Worm (Caenorhabditis elegans): ENCODE results near the gene F58B4.6.

The F58B4.6 gene

ce11 chrV:10889036-10889435 lies 35.8 kb upstream of the F58B4.6 start, which contains the start of gene F32D8.11:
Gene F32D8.11 (minus strand): TSS chrV:10889136.
- TF ChIP-seq drap-1 (GFP tag; optimal IDR thresholded peaks at IDR 0.05): no peak
- TF ChIP-seq elt-3 (tag; optimal IDR thresholded peaks at IDR 0.05): no peak
- no peak for TF ChIP-seq nhr-28 (tag; optimal IDR thresholded peaks at IDR 0.05)
- no peak for TF ChIP-seq flh-1 (GFP tag; optimal IDR thresholded peaks at IDR 0.05)
- TF ChIP-seq ztf-11 (tag; optimal IDR thresholded peaks at IDR 0.05): no peak
- no peak for TF ChIP-seq M03D4.4 (tag; optimal IDR thresholded peaks at IDR 0.05)

ce11 chrV:10889774-10890173 lies 35.1 kb upstream of the F58B4.6 start:
- TF ChIP-seq unc-39 (tag; optimal IDR thresholded peaks at IDR 0.05) (no peak), pha-4 (tag; optimal IDR thresholded peaks at IDR 0.05) (no peak), ceh-83 (GFP tag; optimal IDR thresholded peaks at IDR 0.05) (no peak), nhr-76 (tag; optimal IDR thresholded peaks at IDR 0.05) (no peak), ham-2 (GFP tag; optimal IDR thresholded peaks at IDR 0.05) (no peak)

- TF ChIP-seq drap-1 (GFP tag; optimal IDR thresholded peaks at IDR 0.05) (no peak), mep-1 (tag; optimal IDR thresholded peaks at IDR 0.05) (no peak), lin-13 (tag; optimal IDR thresholded peaks at IDR 0.05) (no peak), nhr-28 (tag; optimal IDR thresholded peaks at IDR 0.05) (no peak), nhr-76 (tag; optimal IDR thresholded peaks at IDR 0.05) (no peak), ces-1 (GFP tag; optimal IDR thresholded peaks at IDR 0.05) (no peak)
Measured at ce11 chrV:10890980-10891379, 33.9 kb upstream of the F58B4.6 start, which contains the start of gene F32D8.12. Gene F32D8.12 (minus strand): TSS chrV:10891027.

DNA sequence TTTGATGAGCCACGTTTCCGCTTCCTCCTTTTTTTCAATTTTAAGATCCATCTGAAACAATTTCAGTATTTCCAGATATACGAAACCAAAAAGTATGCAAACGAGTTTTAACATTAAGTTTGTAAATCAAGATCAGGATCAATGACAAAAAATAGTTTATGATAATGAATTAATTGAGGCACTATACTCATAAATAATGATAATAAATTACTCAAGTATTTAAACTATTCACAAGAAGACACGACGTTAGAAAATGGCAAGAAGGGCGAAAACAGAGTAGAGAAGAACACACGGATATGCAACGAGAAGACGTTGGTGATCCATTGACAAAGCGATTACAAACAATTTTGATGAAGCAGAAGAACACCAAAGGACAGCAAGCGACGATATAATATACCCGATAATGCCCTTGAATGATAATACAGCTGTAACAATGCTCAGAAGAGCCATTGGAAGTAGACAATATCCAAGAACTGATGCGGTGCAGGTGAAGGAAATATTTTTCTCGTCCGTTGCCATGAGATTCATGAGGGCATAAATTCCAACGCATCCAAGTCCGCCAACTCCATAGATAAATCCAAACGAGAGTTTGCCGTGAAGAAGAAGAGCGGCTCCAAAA lies 31.2 kb upstream of the F58B4.6 start, which contains the start of gene F32D8.4:
TSS of gene F32D8.4 (minus strand) at position 51 of the 619 bp plus-strand sequence.
- TF ChIP-seq ceh-83 (GFP tag; optimal IDR thresholded peaks at IDR 0.05) (no peak), tbx-8 (GFP tag; optimal IDR thresholded peaks at IDR 0.05) (no peak), ztf-11 (tag; optimal IDR thresholded peaks at IDR 0.05) (no peak), blmp-1 (tag; optimal IDR thresholded peaks at IDR 0.05) (no peak), elt-1 (tag; optimal IDR thresholded peaks at IDR 0.05; ENCODE audit: borderline replicate concordance, insufficient read depth) (no peak), nhr-12 (tag; optimal IDR thresholded peaks at IDR 0.05) (no peak)

- TF ChIP-seq elt-1 (tag; optimal IDR thresholded peaks at IDR 0.05; ENCODE audit: borderline replicate concordance, insufficient read depth) (peak; percentile 37), mep-1 (tag; optimal IDR thresholded peaks at IDR 0.05) (peak; percentile 60), unc-62 (GFP tag; optimal IDR thresholded peaks at IDR 0.05) (peak; percentile 47), flh-1 (GFP tag; optimal IDR thresholded peaks at IDR 0.05) (no peak), ces-1 (GFP tag; optimal IDR thresholded peaks at IDR 0.05) (peak; percentile 65), unc-39 (tag; optimal IDR thresholded peaks at IDR 0.05) (no peak), sptf-1 (tag; optimal IDR thresholded peaks at IDR 0.05) (peak; percentile 47), tbx-8 (GFP tag; optimal IDR thresholded peaks at IDR 0.05) (no peak), nhr-237 (tag; optimal IDR thresholded peaks at IDR 0.05) (peak; percentile 69), lsy-2 (tag; optimal IDR thresholded peaks at IDR 0.05) (peak; percentile 53), ceh-39 (tag; optimal IDR thresholded peaks at IDR 0.05) (peak; percentile 2), lin-13 (tag; optimal IDR thresholded peaks at IDR 0.05) (peak; percentile 19), zip-8 (tag; optimal IDR thresholded peaks at IDR 0.05) (no peak), cnd-1 (tag; optimal IDR thresholded peaks at IDR 0.05) (peak; percentile 7), pha-4 (tag; optimal IDR thresholded peaks at IDR 0.05) (peak; percentile 76), ceh-43 (GFP tag; optimal IDR thresholded peaks at IDR 0.05) (no peak)
Measured at ce11 chrV:10894601-10895000, 30.2 kb upstream of the F58B4.6 start, which contains the start of the genes F32D8.14 and F32D8.5. Gene F32D8.14 (minus strand): TSS chrV:10894788. Gene F32D8.5 (plus strand): TSS chrV:10894800.

ce11 chrV:10896295-10896694 lies 28.5 kb upstream of the F58B4.6 start, which contains the start of gene F32D8.13:
Gene F32D8.13 (minus strand): TSS chrV:10896543.
- TF ChIP-seq elt-1 (tag; optimal IDR thresholded peaks at IDR 0.05; ENCODE audit: borderline replicate concordance, insufficient read depth) (no peak), elt-3 (tag; optimal IDR thresholded peaks at IDR 0.05) (no peak), ceh-83 (GFP tag; optimal IDR thresholded peaks at IDR 0.05) (no peak), ceh-43 (GFP tag; optimal IDR thresholded peaks at IDR 0.05) (no peak), lsy-2 (tag; optimal IDR thresholded peaks at IDR 0.05) (no peak), ztf-11 (tag; optimal IDR thresholded peaks at IDR 0.05) (no peak), flh-1 (GFP tag; optimal IDR thresholded peaks at IDR 0.05) (no peak), M03D4.4 (tag; optimal IDR thresholded peaks at IDR 0.05) (no peak), ceh-39 (tag; optimal IDR thresholded peaks at IDR 0.05) (no peak), lin-13 (tag; optimal IDR thresholded peaks at IDR 0.05) (no peak), mls-2 (tag; optimal IDR thresholded peaks at IDR 0.05) (no peak)

All from whole organism, mixed stage, embryonic.